Worm (Caenorhabditis elegans): ENCODE measurements around the gene nspg-3.

ce11 chrII:6139484-6139883 is 47.9 kb downstream of the nspg-3 start:
- TF ChIP-seq tbx-2 (tag; optimal IDR thresholded peaks at IDR 0.05) (no peak), elt-3 (tag; optimal IDR thresholded peaks at IDR 0.05) (no peak), zag-1 (tag; optimal IDR thresholded peaks at IDR 0.05) (no peak), ama-1 (optimal IDR thresholded peaks at IDR 0.05) (no peak), mdl-1 (tag; optimal IDR thresholded peaks at IDR 0.05) (no peak), nhr-76 (tag; optimal IDR thresholded peaks at IDR 0.05) (no peak), ztf-11 (tag; optimal IDR thresholded peaks at IDR 0.05) (no peak), ceh-9 (tag; optimal IDR thresholded peaks at IDR 0.05) (no peak), ZK546.5 (tag; optimal IDR thresholded peaks at IDR 0.05) (no peak), nhr-237 (tag; optimal IDR thresholded peaks at IDR 0.05) (no peak), hmg-11 (tag; optimal IDR thresholded peaks at IDR 0.05) (no peak), fkh-10 (GFP tag; optimal IDR thresholded peaks at IDR 0.05) (no peak)
